Worm (Caenorhabditis elegans) whole organism, midembryonic: Measurements from ENCODE around the gene clec-126.

Experiments used
- T22C8.4 ChIP-seq: fragments of 200-800 bp; sonication (Bioruptor generic); IDR thresholded peaks from 2 replicates; pipeline ENCODE4 v1.3.6; 2022; ENCODE audit warnings: missing genetic modification characterization, missing compliant biosample characterization
- cog-1 ChIP-seq: sonication (generic microtip); optimal IDR thresholded peaks from 2 replicates; lab custom pipeline; 2016; ENCODE audit warnings: missing genetic modification characterization, missing compliant biosample characterization
- flt-1 ChIP-seq: fragments of 200-800 bp; sonication (Bioruptor generic); IDR thresholded peaks from 2 replicates; pipeline ENCODE4 v1.3.6; 2022; ENCODE audit warnings: missing genetic modification characterization, missing compliant biosample characterization
- ref-1 ChIP-seq: fragments of 200-800 bp; sonication (Bioruptor generic); conservative IDR thresholded peaks from 2 replicates; pipeline ENCODE4 v1.3.6; 2022; ENCODE audit warnings: missing genetic modification reagents, missing genetic modification characterization, missing compliant biosample characterization
- ztf-23 ChIP-seq: fragments of 200-800 bp; sonication (Bioruptor generic); IDR thresholded peaks from 2 replicates; pipeline ENCODE4 v1.3.6; 2022; ENCODE audit warnings: missing genetic modification reagents, missing genetic modification characterization, missing compliant biosample characterization
- ztf-29 ChIP-seq: fragments of 200-800 bp; sonication (Bioruptor generic); IDR thresholded peaks from 2 replicates; pipeline ENCODE4 v1.3.6; 2022; ENCODE audit warnings: missing genetic modification reagents, missing genetic modification characterization, missing compliant biosample characterization

- TF ChIP-seq ztf-23 (no peak), cog-1 (tag; lab: Kevin White, UChicago) (no peak), flt-1 (GFP tag; lab: Robert Waterston, UW) (no peak), ref-1 (GFP tag; lab: Robert Waterston, UW) (no peak), ztf-29 (GFP tag; lab: Robert Waterston, UW) (no peak), T22C8.4 (no peak)
Observed at ce11 chrII:3560592-3560991, 41.3 kb downstream of the clec-126 start, which contains the start of gene W10G11.1.
